Worm (Caenorhabditis elegans): ENCODE measurements around the gene mltn-13.

DNA sequence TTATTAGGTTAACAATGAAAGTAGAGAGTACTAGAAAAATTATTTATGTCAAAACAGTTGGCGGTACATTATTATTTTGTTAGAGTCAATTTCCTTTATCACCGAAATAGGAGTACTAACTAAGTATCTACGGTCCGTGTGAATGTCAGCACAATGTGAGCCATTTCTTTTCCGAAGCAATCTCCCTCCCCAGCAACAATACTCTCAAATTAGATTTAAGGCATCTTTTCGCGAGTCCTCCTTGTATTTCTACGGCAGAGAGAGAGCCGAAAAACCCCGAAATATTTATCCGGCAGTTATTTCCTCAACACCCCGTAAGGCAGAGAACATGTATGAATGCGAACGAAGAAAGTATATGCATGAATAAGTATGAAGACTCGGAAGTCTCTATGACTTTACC, 32.9 kb downstream of the mltn-13 start:
- TF ChIP-seq nhr-25 (tag; optimal IDR thresholded peaks at IDR 0.05) (no peak), lin-13 (GFP tag; optimal IDR thresholded peaks at IDR 0.05) (no peak), nhr-129 (tag; optimal IDR thresholded peaks at IDR 0.05) (no peak), gmeb-1 (tag; optimal IDR thresholded peaks at IDR 0.05) (no peak), dmd-4 (tag; optimal IDR thresholded peaks at IDR 0.05) (no peak), unc-39 (tag; optimal IDR thresholded peaks at IDR 0.05) (no peak), ztf-4 (tag; optimal IDR thresholded peaks at IDR 0.05) (no peak), nhr-77 (tag; optimal IDR thresholded peaks at IDR 0.05) (no peak), skn-1 (tag; optimal IDR thresholded peaks at IDR 0.05) (no peak), ama-1 (optimal IDR thresholded peaks at IDR 0.05) (no peak)

All from whole organism, L2 larva.